Fruit fly (Drosophila melanogaster) whole organism, embryonic: ENCODE measurements around the gene fry.

Source experiments
- Bdp1 ChIP-seq: fragments of 200-800 bp; sonication (Bioruptor generic); optimal IDR thresholded peaks from 3 replicates; lab custom pipeline; 2016; ENCODE audit warnings: missing biosample characterization, missing genetic modification characterization
- Blimp-1 ChIP-seq: fragments of 200-800 bp; sonication (Bioruptor generic); optimal IDR thresholded peaks from 3 replicates; lab custom pipeline; 2018; ENCODE audit warnings: missing biosample characterization, missing genetic modification characterization, mild to moderate bottlenecking, moderate library complexity, missing genetic modification reagents
- CG10147 ChIP-seq: fragments of 200-800 bp; sonication (Bioruptor generic); optimal IDR thresholded peaks from 2 replicates; lab custom pipeline; 2019; ENCODE audit warnings: missing biosample characterization, mild to moderate bottlenecking, missing genetic modification characterization, moderate library complexity
- CG10321 ChIP-seq: fragments of 200-800 bp; sonication (Bioruptor generic); IDR thresholded peaks from 2 replicates; pipeline ENCODE4 v1.3.6; 2022; ENCODE audit warnings: missing biosample characterization, missing genetic modification characterization
- CG12219 ChIP-seq: fragments of 200-800 bp; sonication (Bioruptor generic); optimal IDR thresholded peaks from 3 replicates; lab custom pipeline; 2018; ENCODE audit warnings: missing biosample characterization, mild to moderate bottlenecking, missing genetic modification characterization
- CG15011 ChIP-seq: fragments of 200-800 bp; sonication (Bioruptor generic); optimal IDR thresholded peaks from 3 replicates; lab custom pipeline; 2018; ENCODE audit warnings: missing biosample characterization, mild to moderate bottlenecking, missing genetic modification characterization
- CG15269 ChIP-seq: fragments of 200-800 bp; sonication (Bioruptor generic); optimal IDR thresholded peaks from 2 replicates; lab custom pipeline; 2018; ENCODE audit warnings: missing biosample characterization, mild to moderate bottlenecking, missing genetic modification characterization, moderate library complexity
- CG16813 ChIP-seq: fragments of 200-800 bp; sonication (Bioruptor generic); IDR thresholded peaks from 3 replicates; pipeline ENCODE4 v1.3.6; 2022; ENCODE audit warnings: missing biosample characterization, missing genetic modification characterization; ENCODE audit not compliant: partially characterized antibody
- CG16815 ChIP-seq: fragments of 200-800 bp; sonication (Bioruptor generic); optimal IDR thresholded peaks from 3 replicates; lab custom pipeline; 2017; ENCODE audit warnings: missing biosample characterization, mild to moderate bottlenecking, missing genetic modification characterization
- CG17361 ChIP-seq: fragments of 200-800 bp; sonication (Bioruptor generic); IDR thresholded peaks from 3 replicates; pipeline ENCODE4 v1.3.6; 2022; ENCODE audit warnings: missing biosample characterization, missing genetic modification characterization
- CG17612 ChIP-seq: fragments of 200-800 bp; sonication (Bioruptor generic); IDR thresholded peaks from 2 replicates; pipeline ENCODE4 v1.3.6; 2022; ENCODE audit warnings: missing biosample characterization, missing genetic modification characterization
- CG2120 ChIP-seq: fragments of 200-800 bp; sonication (Bioruptor generic); optimal IDR thresholded peaks from 3 replicates; lab custom pipeline; 2016; ENCODE audit warnings: missing biosample characterization, missing genetic modification characterization
- CG2202 ChIP-seq: fragments of 200-800 bp; sonication (Bioruptor generic); optimal IDR thresholded peaks from 2 replicates; lab custom pipeline; 2018; ENCODE audit warnings: missing biosample characterization, mild to moderate bottlenecking, missing genetic modification characterization
- CG2678 ChIP-seq: fragments of 200-800 bp; sonication (Bioruptor generic); optimal IDR thresholded peaks from 3 replicates; lab custom pipeline; 2019; ENCODE audit warnings: missing biosample characterization, mild to moderate bottlenecking, missing genetic modification characterization, moderate library complexity
- CG2712 ChIP-seq: fragments of 200-800 bp; optimal IDR thresholded peaks from 3 replicates; lab custom pipeline; 2019; ENCODE audit warnings: missing biosample characterization, mild to moderate bottlenecking, missing genetic modification characterization, moderate library complexity
- CG30403 ChIP-seq: fragments of 200-800 bp; sonication (Bioruptor generic); optimal IDR thresholded peaks from 3 replicates; lab custom pipeline; 2016; ENCODE audit warnings: missing biosample characterization, missing genetic modification characterization
- CG30431 ChIP-seq: fragments of 200-800 bp; sonication (Bioruptor generic); optimal IDR thresholded peaks from 2 replicates; lab custom pipeline; 2017; ENCODE audit warnings: missing biosample characterization, missing genetic modification characterization
- CG33557 ChIP-seq: fragments of 200-800 bp; sonication (Bioruptor generic); optimal IDR thresholded peaks from 2 replicates; lab custom pipeline; 2019; ENCODE audit warnings: missing biosample characterization, mild to moderate bottlenecking, missing genetic modification characterization, moderate library complexity
- CG4424 ChIP-seq: fragments of 200-800 bp; sonication (Bioruptor generic); optimal IDR thresholded peaks from 3 replicates; lab custom pipeline; 2016; ENCODE audit warnings: missing biosample characterization, missing genetic modification characterization
- CG6175 ChIP-seq: fragments of 200-800 bp; sonication (Bioruptor generic); IDR thresholded peaks from 3 replicates; pipeline ENCODE4 v1.3.6; 2022; ENCODE audit warnings: missing biosample characterization, missing genetic modification characterization
- CG7786 ChIP-seq: fragments of 200-800 bp; sonication (Bioruptor generic); optimal IDR thresholded peaks from 2 replicates; lab custom pipeline; 2016; ENCODE audit warnings: missing biosample characterization, missing genetic modification characterization
- CG7928 ChIP-seq: fragments of 200-800 bp; sonication (Bioruptor generic); optimal IDR thresholded peaks from 2 replicates; lab custom pipeline; 2017; ENCODE audit warnings: missing biosample characterization, mild to moderate bottlenecking, missing genetic modification characterization
- CG8944 ChIP-seq: fragments of 200-800 bp; sonication (Bioruptor generic); optimal IDR thresholded peaks from 3 replicates; lab custom pipeline; 2016; ENCODE audit warnings: missing biosample characterization, missing genetic modification characterization
- D19B ChIP-seq: fragments of 200-800 bp; sonication (Bioruptor generic); optimal IDR thresholded peaks from 2 replicates; lab custom pipeline; 2017; ENCODE audit warnings: missing biosample characterization, mild to moderate bottlenecking, missing genetic modification characterization
- Drgx ChIP-seq: fragments of 200-800 bp; sonication (Bioruptor generic); IDR thresholded peaks from 2 replicates; pipeline ENCODE4 v1.3.6; 2022; ENCODE audit warnings: missing biosample characterization, missing genetic modification characterization
- E2f1 ChIP-seq: fragments of 200-800 bp; sonication (Bioruptor generic); IDR thresholded peaks from 2 replicates; pipeline ENCODE4 v1.3.6; 2022; ENCODE audit warnings: missing biosample characterization, missing genetic modification characterization
- NC2β ChIP-seq: fragments of 200-800 bp; sonication (Bioruptor generic); optimal IDR thresholded peaks from 2 replicates; lab custom pipeline; 2016; ENCODE audit warnings: missing biosample characterization, missing genetic modification characterization
- Optix ChIP-seq: fragments of 200-800 bp; sonication (Bioruptor generic); IDR thresholded peaks from 3 replicates; pipeline ENCODE4 v1.3.6; 2022; ENCODE audit warnings: missing biosample characterization, missing genetic modification characterization
- Spps ChIP-seq: fragments of 200-800 bp; sonication (Bioruptor generic); optimal IDR thresholded peaks from 2 replicates; lab custom pipeline; 2018; ENCODE audit warnings: missing biosample characterization, mild to moderate bottlenecking, missing genetic modification characterization
- Ssrp ChIP-seq: fragments of 200-800 bp; sonication (Bioruptor generic); optimal IDR thresholded peaks from 2 replicates; lab custom pipeline; 2018; ENCODE audit warnings: missing biosample characterization, mild to moderate bottlenecking, missing genetic modification characterization, moderate library complexity
- Usf ChIP-seq: fragments of 200-800 bp; sonication (Bioruptor generic); optimal IDR thresholded peaks from 2 replicates; lab custom pipeline; 2017; ENCODE audit warnings: missing genotype, missing biosample characterization, missing genetic modification characterization
- ase ChIP-seq: fragments of 200-800 bp; sonication (Bioruptor generic); IDR thresholded peaks from 3 replicates; pipeline ENCODE4 v1.3.6; 2022; ENCODE audit warnings: missing biosample characterization, missing genetic modification characterization
- bab2 ChIP-seq: fragments of 200-800 bp; sonication (Bioruptor generic); optimal IDR thresholded peaks from 2 replicates; lab custom pipeline; 2016; ENCODE audit warnings: missing biosample characterization, missing genetic modification characterization
- cwo ChIP-seq: fragments of 200-800 bp; sonication (Bioruptor generic); optimal IDR thresholded peaks from 3 replicates; lab custom pipeline; 2017; ENCODE audit warnings: missing biosample characterization, missing genetic modification characterization, mild to moderate bottlenecking, moderate library complexity, missing genetic modification reagents
- dmrt99B ChIP-seq: fragments of 200-800 bp; sonication (Bioruptor generic); optimal IDR thresholded peaks from 2 replicates; lab custom pipeline; 2018; ENCODE audit warnings: missing biosample characterization, mild to moderate bottlenecking, missing genetic modification characterization, moderate library complexity
- emc ChIP-seq: fragments of 200-800 bp; sonication (Bioruptor generic); optimal IDR thresholded peaks from 2 replicates; lab custom pipeline; 2016; ENCODE audit warnings: missing biosample characterization, missing genetic modification characterization
- exex ChIP-seq: fragments of 200-800 bp; sonication (Bioruptor generic); optimal IDR thresholded peaks from 4 replicates; lab custom pipeline; 2018; ENCODE audit warnings: missing biosample characterization, mild to moderate bottlenecking, missing genetic modification characterization, moderate library complexity
- gsb ChIP-seq: fragments of 200-800 bp; sonication (Bioruptor generic); IDR thresholded peaks from 2 replicates; pipeline ENCODE4 v1.3.6; 2022; ENCODE audit warnings: missing biosample characterization, missing genetic modification characterization
- ham ChIP-seq: fragments of 200-800 bp; sonication (Bioruptor generic); IDR thresholded peaks from 2 replicates; pipeline ENCODE4 v1.3.6; 2022; ENCODE audit warnings: missing biosample characterization, missing genetic modification characterization
- jumu ChIP-seq: fragments of 200-800 bp; sonication (Bioruptor generic); optimal IDR thresholded peaks from 3 replicates; lab custom pipeline; 2016; ENCODE audit warnings: missing biosample characterization, missing genetic modification characterization
- ken ChIP-seq: fragments of 200-800 bp; sonication (Bioruptor generic); IDR thresholded peaks from 3 replicates; pipeline ENCODE4 v1.3.6; 2022; ENCODE audit warnings: missing biosample characterization, missing genetic modification characterization
- mam ChIP-seq: fragments of 200-800 bp; sonication (Bioruptor generic); optimal IDR thresholded peaks from 3 replicates; lab custom pipeline; 2016; ENCODE audit warnings: missing biosample characterization, missing genetic modification characterization
- mld ChIP-seq: fragments of 200-800 bp; sonication (Bioruptor generic); IDR thresholded peaks from 3 replicates; pipeline ENCODE4 v1.3.6; 2022; ENCODE audit warnings: missing biosample characterization, missing genetic modification characterization; ENCODE audit not compliant: partially characterized antibody
- sna ChIP-seq: fragments of 200-800 bp; sonication (Bioruptor generic); IDR thresholded peaks from 2 replicates; pipeline ENCODE4 v1.3.6; 2022; ENCODE audit warnings: missing biosample characterization, missing genetic modification characterization; ENCODE audit not compliant: partially characterized antibody
- ssp ChIP-seq: fragments of 200-800 bp; sonication (Bioruptor generic); IDR thresholded peaks from 2 replicates; pipeline ENCODE4 v1.3.6; 2022; ENCODE audit warnings: missing biosample characterization, missing genetic modification characterization
- unc-4 ChIP-seq: fragments of 200-800 bp; sonication (Bioruptor generic); IDR thresholded peaks from 2 replicates; pipeline ENCODE4 v1.3.6; 2022; ENCODE audit warnings: missing biosample characterization, missing genetic modification characterization; ENCODE audit not compliant: partially characterized antibody
- usp ChIP-seq: fragments of >200 bp; optimal IDR thresholded peaks from 2 replicates; lab custom pipeline; 2017; ENCODE audit warnings: missing biosample characterization, missing genetic modification characterization
- wek ChIP-seq: fragments of 200-800 bp; sonication (Bioruptor generic); optimal IDR thresholded peaks from 3 replicates; lab custom pipeline; 2018; ENCODE audit warnings: missing biosample characterization, mild to moderate bottlenecking, missing genetic modification characterization, moderate library complexity

Gene fry

dm6 chr3L:9696650-9697526 is 18.0 kb upstream of the fry start, which contains the start of gene Prps (continued):
- TF ChIP-seq emc (GFP tag; lab: Kevin White, UChicago) (peak; percentile 33), D19B (GFP tag; lab: Kevin White, UChicago) (peak; percentile 95), exex (tag; lab: Kevin White, UChicago) (peak; percentile 60), CG15011 (GFP tag; lab: Kevin White, UChicago) (peak; percentile 22), Usf (no peak), CG2712 (tag; lab: Kevin White, UChicago) (peak; percentile 78), CG12219 (GFP tag; lab: Kevin White, UChicago) (peak; percentile 78), CG7928 (GFP tag; lab: Kevin White, UChicago) (no peak), ssp (peak; percentile 52), bab2 (peak; percentile 60), CG16815 (peak; percentile 19), Spps (no peak), NC2β (GFP tag; lab: Kevin White, UChicago) (peak; percentile 74), jumu (peak; percentile 82), CG2202 (tag; lab: Kevin White, UChicago) (no peak), ham (GFP tag; lab: Robert Waterston, UW) (peak; percentile 18; the same call in 1 of the 2 replicates), CG8944 (GFP tag; lab: Kevin White, UChicago) (peak; percentile 47), Optix (peak; percentile 64), usp (GFP tag; lab: Kevin White, UChicago) (no peak), Ssrp (tag; lab: Kevin White, UChicago) (no peak), CG2120 (GFP tag; lab: Kevin White, UChicago) (peak; percentile 81), ken (GFP tag; lab: Robert Waterston, UW) (peak; percentile 83), CG30431 (no peak), CG4424 (GFP tag; lab: Kevin White, UChicago) (peak; percentile 76), E2f1 (GFP tag; lab: Robert Waterston, UW) (peak; percentile 81), CG15269 (tag; lab: Kevin White, UChicago) (peak; percentile 77), CG6175 (GFP tag; lab: Robert Waterston, UW) (peak; percentile 77; the same call in 2 of the 3 replicates), wek (GFP tag; lab: Kevin White, UChicago) (peak; percentile 42), Blimp-1 (GFP tag; lab: Kevin White, UChicago) (peak; percentile 72), mam (GFP tag; lab: Kevin White, UChicago) (peak; percentile 88), CG7786 (peak; percentile 82), CG30403 (GFP tag; lab: Kevin White, UChicago) (peak; percentile 75), mld (GFP tag; lab: Robert Waterston, UW) (no peak), CG33557 (GFP tag; lab: Kevin White, UChicago) (peak; percentile 16), CG10147 (GFP tag; lab: Kevin White, UChicago) (peak; percentile 30), CG17612 (no peak), Bdp1 (peak; percentile 6), CG10321 (GFP tag; lab: Robert Waterston, UW) (no peak), CG16813 (GFP tag; lab: Robert Waterston, UW) (no peak), CG17361 (GFP tag; lab: Robert Waterston, UW) (peak; percentile 37; the same call in 1 of the 3 replicates), ase (GFP tag; lab: Robert Waterston, UW) (peak; percentile 70; the same call in 2 of the 3 replicates), cwo (peak; percentile 99), sna (GFP tag; lab: Robert Waterston, UW) (no peak), Drgx (peak; percentile 78), gsb (peak; percentile 40; the same call in 1 of the 2 replicates), unc-4 (GFP tag; lab: Robert Waterston, UW) (peak; percentile 33; the same call in 1 of the 2 replicates), CG2678 (tag; lab: Kevin White, UChicago) (peak; percentile 76), dmrt99B (peak; percentile 85)
